Worm (Caenorhabditis elegans): ENCODE data around the gene bus-8A.

Gene bus-8A

DNA sequence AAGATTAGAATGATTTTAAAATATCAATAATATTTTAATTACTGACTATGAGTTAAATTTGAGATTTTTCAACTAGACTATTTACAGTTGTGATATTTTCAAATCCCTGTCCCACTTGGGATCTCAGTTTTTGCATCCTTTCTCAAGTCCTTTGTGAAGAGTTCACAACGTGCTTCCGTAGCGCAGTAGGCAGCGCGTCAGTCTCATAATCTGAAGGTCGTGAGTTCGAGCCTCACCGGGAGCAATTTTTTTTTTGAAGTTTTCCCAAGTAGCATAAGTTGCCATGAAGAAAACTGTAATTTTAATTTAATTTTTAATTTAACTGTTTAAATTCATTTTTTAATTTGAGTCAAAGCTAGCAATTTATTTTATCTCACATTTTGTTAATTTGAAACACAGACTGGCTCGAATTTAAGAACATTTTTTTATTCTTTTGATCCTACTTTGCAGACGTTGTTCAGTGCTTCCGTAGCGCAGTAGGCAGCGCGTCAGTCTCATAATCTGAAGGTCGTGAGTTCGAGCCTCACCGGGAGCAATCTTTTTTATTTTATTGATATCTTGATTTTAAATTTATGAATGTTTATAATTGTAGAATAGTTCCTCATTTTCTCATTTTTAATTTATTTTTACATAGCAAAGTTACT, 7.3 kb upstream of the bus-8A start:
- TF ChIP-seq F55B11.4 (tag; optimal IDR thresholded peaks at IDR 0.05; ENCODE audit: borderline replicate concordance, insufficient read depth) = no peak
- TF ChIP-seq snpc-3.4 (tag; optimal IDR thresholded peaks at IDR 0.05) = peak; percentile 63
- TF ChIP-seq cebp-2 (GFP tag; IDR thresholded peaks at IDR 0.05) = no peak
- TF ChIP-seq madf-8 (GFP tag; conservative IDR thresholded peaks at IDR 0.05) = no peak
- TF ChIP-seq B0261.1 (tag; optimal IDR thresholded peaks at IDR 0.05) = peak; percentile 78
- TF ChIP-seq ceh-40 (GFP tag; IDR thresholded peaks at IDR 0.05) = no peak
- TF ChIP-seq T26A5.8 (tag; optimal IDR thresholded peaks at IDR 0.05) = no peak
- no peak for TF ChIP-seq ztf-28 (GFP tag; IDR thresholded peaks at IDR 0.05)
- peak; percentile 54 for TF ChIP-seq ztf-18 (tag; optimal IDR thresholded peaks at IDR 0.05)
- TF ChIP-seq ceh-100 (GFP tag; IDR thresholded peaks at IDR 0.05) = no peak
- TF ChIP-seq dox-1 (GFP tag; IDR thresholded peaks at IDR 0.05) = peak; percentile 62
- no peak for TF ChIP-seq F23B12.7 (tag; optimal IDR thresholded peaks at IDR 0.05; ENCODE audit: insufficient read depth)
- no peak for TF ChIP-seq attf-3 (GFP tag; conservative IDR thresholded peaks at IDR 0.05)
- TF ChIP-seq cebp-1 (GFP tag; IDR thresholded peaks at IDR 0.05) = no peak
- peak; percentile 33 for TF ChIP-seq cebp-1 (tag; optimal IDR thresholded peaks at IDR 0.05)
- peak; percentile 36 for TF ChIP-seq ZK185.1 (tag; optimal IDR thresholded peaks at IDR 0.05; ENCODE audit: poor library complexity, severe bottlenecking)
- TF ChIP-seq rpc-1 (optimal IDR thresholded peaks at IDR 0.05) = peak; percentile 77
- TF ChIP-seq rpc-1 (tag; optimal IDR thresholded peaks at IDR 0.05) = peak; percentile 87
- peak; percentile 53 for TF ChIP-seq pbrm-1 (GFP tag; IDR thresholded peaks at IDR 0.05)
- TF ChIP-seq lin-54 (GFP tag; optimal IDR thresholded peaks at IDR 0.05) = peak; percentile 9
- peak in 1 of 2 experiments; percentile 17 for TF ChIP-seq let-607 (tag; optimal IDR thresholded peaks at IDR 0.05)
- no peak for TF ChIP-seq F49E8.2 (tag; optimal IDR thresholded peaks at IDR 0.05; ENCODE audit: insufficient read depth)
- TF ChIP-seq B0019.2 (GFP tag; conservative IDR thresholded peaks at IDR 0.05) = no peak
- TF ChIP-seq D2030.7 (GFP tag; IDR thresholded peaks at IDR 0.05) = peak; percentile 73; the same call in 1 of the 2 replicates
- TF ChIP-seq lir-1 (GFP tag; conservative IDR thresholded peaks at IDR 0.05) = no peak
- no peak for TF ChIP-seq zim-3 (tag; optimal IDR thresholded peaks at IDR 0.05)
- TF ChIP-seq let-526 (GFP tag; IDR thresholded peaks at IDR 0.05) = no peak
- TF ChIP-seq tbp1 (GFP tag; optimal IDR thresholded peaks at IDR 0.05) = peak; percentile 85
- TF ChIP-seq rcor-1 (GFP tag; IDR thresholded peaks at IDR 0.05) = no peak
- TF ChIP-seq hsf-1 (GFP tag; IDR thresholded peaks at IDR 0.05) = no peak
- TF ChIP-seq nhr-90 (tag; optimal IDR thresholded peaks at IDR 0.05) = peak; percentile 60
- TF ChIP-seq somi-1 (GFP tag; optimal IDR thresholded peaks at IDR 0.05) = no peak
- TF ChIP-seq F33H1.4 (GFP tag; IDR thresholded peaks at IDR 0.05) = no peak
- no peak for TF ChIP-seq Y53F4B.3 (GFP tag; IDR thresholded peaks at IDR 0.05)
- TF ChIP-seq ama-1 (optimal IDR thresholded peaks at IDR 0.05) = no peak
- TF ChIP-seq ama-1 (GFP tag; optimal IDR thresholded peaks at IDR 0.05) = no peak
- no peak for TF ChIP-seq C17E4.6 (GFP tag; IDR thresholded peaks at IDR 0.05)
- TF ChIP-seq aptf-2 (GFP tag; conservative IDR thresholded peaks at IDR 0.05) = no peak
- TF ChIP-seq pha-4 (tag; optimal IDR thresholded peaks at IDR 0.05) = no peak
- no peak for TF ChIP-seq snpc-1.3 (tag; optimal IDR thresholded peaks at IDR 0.05; ENCODE audit: insufficient read depth)
- TF ChIP-seq gei-17 (GFP tag; optimal IDR thresholded peaks at IDR 0.05) = no peak
- TF ChIP-seq F10E7.11 (tag; optimal IDR thresholded peaks at IDR 0.05) = no peak
- no peak for TF ChIP-seq dpff-1 (tag; optimal IDR thresholded peaks at IDR 0.05)
- TF ChIP-seq fkh-3 (tag; optimal IDR thresholded peaks at IDR 0.05) = no peak
- TF ChIP-seq hmg-20 (GFP tag; IDR thresholded peaks at IDR 0.05) = no peak
- TF ChIP-seq rec-8 (tag; optimal IDR thresholded peaks at IDR 0.05) = peak in 1 of 2 experiments; percentile 13
- no peak for TF ChIP-seq unc-130 (GFP tag; optimal IDR thresholded peaks at IDR 0.05)
- no peak for TF ChIP-seq mcd-1 (GFP tag; IDR thresholded peaks at IDR 0.05)

Data from whole organism, young adult.